Fruit fly (Drosophila melanogaster) whole organism, embryonic: Measurements from ENCODE around the gene CG46397.

Experiments
- CG12769 ChIP-seq: fragments of 200-800 bp; sonication (Bioruptor generic); optimal IDR thresholded peaks from 2 replicates; lab custom pipeline; 2019; ENCODE audit warnings: missing biosample characterization, mild to moderate bottlenecking, missing genetic modification characterization, moderate library complexity
- CG17385 ChIP-seq: fragments of 200-800 bp; sonication (Bioruptor generic); optimal IDR thresholded peaks from 3 replicates; lab custom pipeline; 2018; ENCODE audit warnings: missing biosample characterization, mild to moderate bottlenecking, missing genetic modification characterization
- NFAT ChIP-seq: fragments of 200-800 bp; sonication (Bioruptor generic); IDR thresholded peaks from 2 replicates; pipeline ENCODE4 v1.3.6; 2022; ENCODE audit warnings: missing biosample characterization, missing genetic modification characterization
- Opbp ChIP-seq: fragments of 200-800 bp; sonication (Bioruptor generic); IDR thresholded peaks from 3 replicates; pipeline ENCODE4 v1.3.6; 2022; ENCODE audit warnings: missing biosample characterization, missing genetic modification characterization; ENCODE audit not compliant: partially characterized antibody
- Sox102F ChIP-seq: fragments of 200-800 bp; sonication (Bioruptor generic); optimal IDR thresholded peaks from 2 replicates; lab custom pipeline; 2018; ENCODE audit warnings: missing biosample characterization, mild to moderate bottlenecking, missing genetic modification characterization, moderate library complexity
- psq ChIP-seq: fragments of 200-800 bp; sonication (Bioruptor generic); optimal IDR thresholded peaks from 2 replicates; lab custom pipeline; 2017; ENCODE audit warnings: missing biosample characterization, missing genetic modification characterization
- repo ChIP-seq: fragments of 200-800 bp; sonication (Bioruptor generic); optimal IDR thresholded peaks from 2 replicates; lab custom pipeline; 2016; ENCODE audit warnings: missing biosample characterization, missing genetic modification characterization
- usp ChIP-seq: fragments of >200 bp; optimal IDR thresholded peaks from 2 replicates; lab custom pipeline; 2017; ENCODE audit warnings: missing biosample characterization, missing genetic modification characterization
- zfh2 ChIP-seq: fragments of 200-800 bp; sonication (Bioruptor generic); optimal IDR thresholded peaks from 2 replicates; lab custom pipeline; 2016; ENCODE audit warnings: missing biosample characterization, missing genetic modification characterization

- TF ChIP-seq usp (no peak), CG17385 (GFP tag; lab: Kevin White, UChicago) (no peak), Opbp (GFP tag; lab: Robert Waterston, UW) (no peak), Sox102F (no peak), psq (GFP tag; lab: Kevin White, UChicago) (no peak), NFAT (GFP tag; lab: Robert Waterston, UW) (no peak), repo (GFP tag; lab: Kevin White, UChicago) (no peak), zfh2 (GFP tag; lab: Kevin White, UChicago) (no peak), CG12769 (tag; lab: Kevin White, UChicago) (no peak)
Observed at dm6 chr2L:8933710-8934242, 13.3 kb upstream of the CG46397 start, which contains the start of gene Tsp29Fa.
